Fruit fly (Drosophila melanogaster): Measurements from ENCODE around the gene CG9119.
A peak's percentile ranks its signal among the peaks of the same experiment; 100 is the strongest.

The CG9119 gene

DNA sequence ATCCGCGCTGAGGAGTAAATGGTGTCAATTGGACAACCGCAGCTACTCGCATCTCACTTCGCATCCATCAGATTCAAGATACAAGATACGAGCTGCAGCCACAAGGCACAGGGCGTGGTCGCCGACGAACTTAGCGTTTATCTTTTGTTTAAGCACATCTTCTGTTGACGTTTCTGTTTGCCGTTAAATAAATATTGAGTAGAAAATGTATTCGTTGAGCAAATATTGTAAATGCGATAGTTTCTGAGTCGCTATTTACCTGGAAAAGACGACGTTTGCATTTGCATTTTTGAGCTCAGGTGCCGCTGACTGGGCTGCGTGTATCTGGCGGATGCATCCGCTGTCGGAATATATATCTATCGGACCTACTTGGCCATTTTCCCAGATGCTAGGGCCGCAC lies 38.3 kb downstream of the CG9119 start (continued):
- TF ChIP-seq bsh (GFP tag; optimal IDR thresholded peaks at IDR 0.05) (peak in 1 of 2 experiments; percentile 74), CG12071 (GFP tag; optimal IDR thresholded peaks at IDR 0.05) (peak; percentile 76), CG12236 (GFP tag; optimal IDR thresholded peaks at IDR 0.05) (peak; percentile 39), Nf-YB (GFP tag; optimal IDR thresholded peaks at IDR 0.05) (peak; percentile 41), org-1 (GFP tag; optimal IDR thresholded peaks at IDR 0.05) (peak; percentile 52), CG7786 (GFP tag; optimal IDR thresholded peaks at IDR 0.05) (no peak), repo (GFP tag; optimal IDR thresholded peaks at IDR 0.05) (no peak), CG9215 (GFP tag; IDR thresholded peaks at IDR 0.05) (no peak), CG15601 (tag; optimal IDR thresholded peaks at IDR 0.05) (peak; percentile 92), CG12299 (tag; optimal IDR thresholded peaks at IDR 0.05) (peak; percentile 37), stc (GFP tag; IDR thresholded peaks at IDR 0.05) (peak; percentile 51), Oli (tag; optimal IDR thresholded peaks at IDR 0.05) (peak; percentile 39), unpg (GFP tag; optimal IDR thresholded peaks at IDR 0.05) (peak; percentile 65), CG17385 (GFP tag; optimal IDR thresholded peaks at IDR 0.05) (peak; percentile 59), CG18262 (tag; optimal IDR thresholded peaks at IDR 0.05) (peak; percentile 13), lov (optimal IDR thresholded peaks at IDR 0.05) (no peak), lov (GFP tag; IDR thresholded peaks at IDR 0.05) (peak; percentile 79; the same call in 1 of the 3 replicates), Mad (GFP tag; optimal IDR thresholded peaks at IDR 0.05) (no peak), NFAT (GFP tag; IDR thresholded peaks at IDR 0.05) (no peak), scrt (GFP tag; optimal IDR thresholded peaks at IDR 0.05) (peak; percentile 30), chm (GFP tag; IDR thresholded peaks at IDR 0.05) (peak; percentile 63; the same call in 1 of the 2 replicates)

DNA sequence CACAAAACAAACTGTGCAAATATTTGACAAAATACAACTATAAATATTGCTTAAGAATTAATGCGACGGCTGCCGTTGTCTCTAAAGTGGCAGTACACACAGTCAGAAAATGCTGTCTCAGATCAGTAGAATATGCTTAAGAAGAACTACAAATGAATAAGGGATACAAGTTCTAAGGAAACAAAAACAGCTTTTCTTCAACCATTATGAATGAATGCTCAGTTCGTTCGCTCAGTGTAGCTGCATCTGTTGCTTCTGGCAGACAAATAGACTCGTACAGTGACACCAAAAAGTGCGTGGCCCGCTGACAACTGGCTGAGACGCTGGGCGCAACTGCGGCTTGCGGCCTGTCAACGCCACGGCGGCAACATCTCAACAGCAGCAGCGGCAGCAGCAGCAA lies 38.8 kb downstream of the CG9119 start:
- TF ChIP-seq zf30C (GFP tag; optimal IDR thresholded peaks at IDR 0.05) (peak; percentile 71), E2f1 (GFP tag; IDR thresholded peaks at IDR 0.05) (no peak), Hr51 (GFP tag; optimal IDR thresholded peaks at IDR 0.05) (no peak), CG12299 (tag; optimal IDR thresholded peaks at IDR 0.05) (no peak), CG12219 (GFP tag; optimal IDR thresholded peaks at IDR 0.05) (no peak), CG14050 (GFP tag; IDR thresholded peaks at IDR 0.05) (no peak), Ravus (GFP tag; IDR thresholded peaks at IDR 0.05) (no peak), Meics (GFP tag; optimal IDR thresholded peaks at IDR 0.05) (no peak), sima (GFP tag; optimal IDR thresholded peaks at IDR 0.05) (no peak), h (optimal IDR thresholded peaks at IDR 0.05) (no peak), dysf (GFP tag; IDR thresholded peaks at IDR 0.05) (0 out of 3 replicates have a peak, but pooled peaks have one; percentile 30), unpg (GFP tag; optimal IDR thresholded peaks at IDR 0.05) (peak; percentile 0), klu (GFP tag; IDR thresholded peaks at IDR 0.05) (no peak), CG3995 (GFP tag; optimal IDR thresholded peaks at IDR 0.05) (no peak), Vsx1 (GFP tag; optimal IDR thresholded peaks at IDR 0.05) (no peak), ken (GFP tag; IDR thresholded peaks at IDR 0.05) (0 out of 3 replicates have a peak, but pooled peaks have one; percentile 30), sqz (GFP tag; optimal IDR thresholded peaks at IDR 0.05) (no peak), pnt (GFP tag; optimal IDR thresholded peaks at IDR 0.05) (peak; percentile 20), Nf-YB (GFP tag; optimal IDR thresholded peaks at IDR 0.05) (no peak), dpn (GFP tag; optimal IDR thresholded peaks at IDR 0.05) (no peak), ssp (GFP tag; IDR thresholded peaks at IDR 0.05) (no peak), CG13287 (GFP tag; IDR thresholded peaks at IDR 0.05; ENCODE audit: partially characterized antibody) (no peak), chm (GFP tag; IDR thresholded peaks at IDR 0.05) (no peak), CG6813 (GFP tag; optimal IDR thresholded peaks at IDR 0.05) (no peak), CG34422 (GFP tag; IDR thresholded peaks at IDR 0.05) (no peak), CG10321 (GFP tag; IDR thresholded peaks at IDR 0.05) (no peak), CG16813 (GFP tag; IDR thresholded peaks at IDR 0.05; ENCODE audit: partially characterized antibody) (no peak), gem (tag; optimal IDR thresholded peaks at IDR 0.05) (peak; percentile 21), lmd (GFP tag; IDR thresholded peaks at IDR 0.05) (no peak), otp (GFP tag; IDR thresholded peaks at IDR 0.05) (no peak), toy (GFP tag; IDR thresholded peaks at IDR 0.05) (no peak), Ptx1 (GFP tag; IDR thresholded peaks at IDR 0.05) (no peak), CG4328 (GFP tag; optimal IDR thresholded peaks at IDR 0.05) (no peak), Hand (GFP tag; optimal IDR thresholded peaks at IDR 0.05) (no peak)
